Worm (Caenorhabditis elegans): ENCODE measurements around the gene elof-1.

Gene elof-1

ce11 chrII:14390036-14390763 is 40.7 kb downstream of the elof-1 start, which contains the start of the genes kbp-3 and nurf-1 (continued):
- TF ChIP-seq pag-3 (tag; optimal IDR thresholded peaks at IDR 0.05; ENCODE audit: borderline replicate concordance, insufficient read depth) (no peak), ceh-82 (tag; optimal IDR thresholded peaks at IDR 0.05) (peak in 2 of 3 experiments; percentile 14 to 60), swsn-7 (tag; optimal IDR thresholded peaks at IDR 0.05) (peak; percentile 14), dsc-1 (tag; optimal IDR thresholded peaks at IDR 0.05) (peak; percentile 22), nhr-84 (tag; optimal IDR thresholded peaks at IDR 0.05) (no peak), unc-86 (tag; optimal IDR thresholded peaks at IDR 0.05) (no peak), unc-130 (tag; optimal IDR thresholded peaks at IDR 0.05) (peak; percentile 54), efl-1 (optimal IDR thresholded peaks at IDR 0.05) (peak; percentile 77 to 91), efl-1 (GFP tag; optimal IDR thresholded peaks at IDR 0.05 in 1 of 2) (peak; percentile 91 to 99), blmp-1 (tag; optimal IDR thresholded peaks at IDR 0.05) (peak; percentile 33), snpc-4 (tag; optimal IDR thresholded peaks at IDR 0.05) (peak; percentile 9), jun-1 (tag; optimal IDR thresholded peaks at IDR 0.05) (no peak), isw-1 (GFP tag; IDR thresholded peaks at IDR 0.05) (no peak; the same call in 1 of the 2 replicates), nhr-77 (tag; optimal IDR thresholded peaks at IDR 0.05) (peak; percentile 80), lsy-2 (tag; optimal IDR thresholded peaks at IDR 0.05) (peak; percentile 56 to 89), sup-37 (GFP tag; optimal IDR thresholded peaks at IDR 0.05) (no peak), fkh-8 (tag; optimal IDR thresholded peaks at IDR 0.05) (peak; percentile 23), hlh-17 (GFP tag; optimal IDR thresholded peaks at IDR 0.05; ENCODE audit: borderline replicate concordance) (no peak), tbx-2 (tag; optimal IDR thresholded peaks at IDR 0.05) (peak; percentile 40), unc-98 (GFP tag; IDR thresholded peaks at IDR 0.05) (no peak), lin-35 (GFP tag; optimal IDR thresholded peaks at IDR 0.05) (peak; percentile 93 to 96), fkh-4 (tag; optimal IDR thresholded peaks at IDR 0.05; ENCODE audit: borderline replicate concordance) (no peak), elt-2 (tag; optimal IDR thresholded peaks at IDR 0.05) (no peak)

- TF ChIP-seq sox-4 (tag; optimal IDR thresholded peaks at IDR 0.05) (no peak), vab-15 (tag; optimal IDR thresholded peaks at IDR 0.05) (no peak), fkh-10 (GFP tag; optimal IDR thresholded peaks at IDR 0.05) (no peak)
Measured at ce11 chrII:14393766-14394165, 44.2 kb downstream of the elof-1 start.

- TF ChIP-seq unc-98 (GFP tag; IDR thresholded peaks at IDR 0.05) (no peak), nhr-71 (tag; optimal IDR thresholded peaks at IDR 0.05) (peak; percentile 94), hpl-2 (GFP tag; optimal IDR thresholded peaks at IDR 0.05) (peak; percentile 28), aly-2 (tag; optimal IDR thresholded peaks at IDR 0.05) (peak; percentile 39), unc-86 (tag; optimal IDR thresholded peaks at IDR 0.05) (peak; percentile 73), elt-2 (tag; optimal IDR thresholded peaks at IDR 0.05) (no peak), tbx-2 (tag; optimal IDR thresholded peaks at IDR 0.05) (peak; percentile 86), C04F5.9 (tag; optimal IDR thresholded peaks at IDR 0.05) (no peak), aha-1 (tag; optimal IDR thresholded peaks at IDR 0.05) (no peak), xbp-1 (tag; optimal IDR thresholded peaks at IDR 0.05) (peak; percentile 88), efl-3 (GFP tag; optimal IDR thresholded peaks at IDR 0.05) (no peak), fkh-4 (tag; optimal IDR thresholded peaks at IDR 0.05; ENCODE audit: borderline replicate concordance) (no peak), egl-13 (tag; optimal IDR thresholded peaks at IDR 0.05) (peak; percentile 77), pax-3 (tag; optimal IDR thresholded peaks at IDR 0.05) (peak; percentile 55), fkh-10 (GFP tag; optimal IDR thresholded peaks at IDR 0.05) (peak; percentile 64), sptf-1 (tag; optimal IDR thresholded peaks at IDR 0.05) (no peak), dpl-1 (GFP tag; optimal IDR thresholded peaks at IDR 0.05) (peak; percentile 80 to 87 (median 83)), grh-1 (GFP tag; IDR thresholded peaks at IDR 0.05) (no peak), irx-1 (tag; optimal IDR thresholded peaks at IDR 0.05) (peak; percentile 79), C16A3.4 (tag; optimal IDR thresholded peaks at IDR 0.05) (peak; percentile 94), tlp-1 (tag; optimal IDR thresholded peaks at IDR 0.05) (no peak), nhr-76 (tag; optimal IDR thresholded peaks at IDR 0.05) (no peak), lin-15B (tag; optimal IDR thresholded peaks at IDR 0.05) (peak; percentile 93), hlh-4 (tag; optimal IDR thresholded peaks at IDR 0.05) (no peak), fos-1 (tag; optimal IDR thresholded peaks at IDR 0.05) (peak; percentile 50), unc-62 (GFP tag; optimal IDR thresholded peaks at IDR 0.05) (no peak), ceh-90 (tag; optimal IDR thresholded peaks at IDR 0.05) (peak; percentile 27), lin-13 (GFP tag; optimal IDR thresholded peaks at IDR 0.05) (peak; percentile 81), hlh-17 (GFP tag; optimal IDR thresholded peaks at IDR 0.05; ENCODE audit: borderline replicate concordance) (no peak), pag-3 (tag; optimal IDR thresholded peaks at IDR 0.05; ENCODE audit: borderline replicate concordance, insufficient read depth) (no peak)
Measured at ce11 chrII:14399595-14399994, 50.1 kb downstream of the elof-1 start.

Measured in whole organism, L1 larva.